Worm (Caenorhabditis elegans): ENCODE data around the gene fbxa-202.

DNA sequence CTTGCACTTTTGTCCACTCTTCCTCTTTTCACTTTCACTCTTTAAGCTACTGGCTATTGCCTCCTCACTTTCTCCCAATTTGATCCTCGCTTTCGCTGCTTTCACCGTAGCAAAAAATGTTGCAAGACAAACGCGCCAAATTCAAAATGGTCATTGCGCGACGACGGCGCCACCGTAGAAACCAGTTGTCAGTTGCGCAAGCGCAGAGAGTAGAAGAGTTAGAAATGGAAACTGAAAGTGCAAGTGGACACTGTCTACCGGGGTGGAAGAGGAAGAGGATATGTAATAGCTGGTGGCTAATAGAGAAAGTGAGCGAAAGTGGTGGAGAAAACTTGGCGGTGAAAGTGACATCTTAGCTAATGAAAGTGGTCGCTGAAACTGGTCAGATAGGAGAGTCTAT, 24.0 kb downstream of the fbxa-202 start:
- TF ChIP-seq him-1 (tag; optimal IDR thresholded peaks at IDR 0.05): no peak
- TF ChIP-seq dao-5 (tag; optimal IDR thresholded peaks at IDR 0.05): no peak

Measured in whole organism, L4/young adult.